Fruit fly (Drosophila melanogaster) whole organism, embryonic: Measurements from ENCODE around the gene CG42342.

Experiments
- BEAF-32 ChIP-seq: fragments of 200-800 bp; sonication (Bioruptor generic); optimal IDR thresholded peaks from 3 replicates; lab custom pipeline; 2017; ENCODE audit warnings: missing biosample characterization, missing genetic modification characterization, mild to moderate bottlenecking, moderate library complexity, missing genetic modification reagents
- CG11695 ChIP-seq: fragments of 200-800 bp; sonication (Bioruptor generic); IDR thresholded peaks from 3 replicates; pipeline ENCODE4 v1.3.6; 2022; ENCODE audit warnings: missing biosample characterization, missing genetic modification characterization
- CG12769 ChIP-seq: fragments of 200-800 bp; sonication (Bioruptor generic); optimal IDR thresholded peaks from 2 replicates; lab custom pipeline; 2019; ENCODE audit warnings: missing biosample characterization, mild to moderate bottlenecking, missing genetic modification characterization, moderate library complexity
- CG14710 ChIP-seq: fragments of 200-800 bp; sonication (Bioruptor generic); optimal IDR thresholded peaks from 3 replicates; lab custom pipeline; 2019; ENCODE audit warnings: missing biosample characterization, mild to moderate bottlenecking, missing genetic modification characterization, moderate library complexity
- CG16863 ChIP-seq: fragments of 200-800 bp; sonication (Bioruptor generic); optimal IDR thresholded peaks from 3 replicates; lab custom pipeline; 2016; ENCODE audit warnings: missing biosample characterization, missing genetic modification characterization
- CG17186 ChIP-seq: fragments of 200-800 bp; sonication (Bioruptor generic); optimal IDR thresholded peaks from 3 replicates; lab custom pipeline; 2017; ENCODE audit warnings: missing biosample characterization, missing genetic modification reagents, missing genetic modification characterization
- CG17829 ChIP-seq: fragments of 200-800 bp; optimal IDR thresholded peaks from 2 replicates; lab custom pipeline; 2019; ENCODE audit warnings: missing biosample characterization, mild to moderate bottlenecking, missing genetic modification characterization, moderate library complexity
- CG18599 ChIP-seq: fragments of 200-800 bp; sonication (Bioruptor generic); optimal IDR thresholded peaks from 3 replicates; lab custom pipeline; 2017; ENCODE audit warnings: missing biosample characterization, missing genetic modification characterization, mild to moderate bottlenecking, moderate library complexity, missing genetic modification reagents
- CG18619 ChIP-seq: fragments of 200-800 bp; sonication (Bioruptor generic); optimal IDR thresholded peaks from 3 replicates; lab custom pipeline; 2017; ENCODE audit warnings: missing biosample characterization, mild to moderate bottlenecking, missing genetic modification characterization
- CG2202 ChIP-seq: fragments of 200-800 bp; sonication (Bioruptor generic); optimal IDR thresholded peaks from 2 replicates; lab custom pipeline; 2018; ENCODE audit warnings: missing biosample characterization, mild to moderate bottlenecking, missing genetic modification characterization
- CG2875 ChIP-seq: fragments of 200-800 bp; sonication (Bioruptor generic); optimal IDR thresholded peaks from 2 replicates; lab custom pipeline; 2017; ENCODE audit warnings: missing biosample characterization, mild to moderate bottlenecking, missing genetic modification characterization, missing genetic modification reagents
- CG31388 ChIP-seq: fragments of 200-800 bp; sonication (Bioruptor generic); optimal IDR thresholded peaks from 2 replicates; lab custom pipeline; 2016; ENCODE audit warnings: missing biosample characterization, missing genetic modification characterization
- CG31441 ChIP-seq: fragments of 200-800 bp; sonication (Bioruptor generic); IDR thresholded peaks from 2 replicates; pipeline ENCODE4 v1.3.6; 2022; ENCODE audit warnings: missing biosample characterization, missing genetic modification characterization
- CG33213 ChIP-seq: fragments of 200-800 bp; sonication (Bioruptor generic); optimal IDR thresholded peaks from 3 replicates; lab custom pipeline; 2016; ENCODE audit warnings: missing biosample characterization, missing genetic modification characterization
- CG9797 ChIP-seq: fragments of 200-800 bp; sonication (Bioruptor generic); optimal IDR thresholded peaks from 3 replicates; lab custom pipeline; 2018; ENCODE audit warnings: missing biosample characterization, mild to moderate bottlenecking, missing genetic modification characterization
- CkIIα-i1 ChIP-seq: fragments of 200-800 bp; sonication (Bioruptor generic); IDR thresholded peaks from 2 replicates; pipeline ENCODE4 v1.3.6; 2022; ENCODE audit warnings: missing biosample characterization, missing genetic modification characterization
- CoRest ChIP-seq: fragments of 200-800 bp; sonication (Bioruptor generic); optimal IDR thresholded peaks from 3 replicates; lab custom pipeline; 2018; ENCODE audit warnings: missing biosample characterization, mild to moderate bottlenecking, missing genetic modification characterization, moderate library complexity
- D ChIP-seq, 2 experiments: fragments of 200-800 bp in 1 of 2; fragments of >200 bp in 1 of 2; sonication (Bioruptor generic) in 1 of 2; optimal IDR thresholded peaks; 2 replicates in 1 of 2; 3 replicates in 1 of 2; lab custom pipeline; 2017; ENCODE audit warnings: mild to moderate bottlenecking in 1 of 2, missing biosample characterization in 1 of 2, missing genetic modification characterization in 1 of 2, missing genetic modification reagents in 1 of 2
- MESR4 ChIP-seq: fragments of 200-800 bp; sonication (Bioruptor generic); optimal IDR thresholded peaks from 2 replicates; lab custom pipeline; 2018; ENCODE audit warnings: missing biosample characterization, mild to moderate bottlenecking, missing genetic modification characterization, moderate library complexity
- Nf-YB ChIP-seq: fragments of 200-800 bp; sonication (Bioruptor generic); optimal IDR thresholded peaks from 3 replicates; lab custom pipeline; 2019; ENCODE audit warnings: missing biosample characterization, mild to moderate bottlenecking, missing genetic modification characterization, moderate library complexity
- TFAM ChIP-seq: fragments of 200-800 bp; sonication (Bioruptor generic); optimal IDR thresholded peaks from 2 replicates; lab custom pipeline; 2017; ENCODE audit warnings: missing biosample characterization, missing genetic modification characterization, inconsistent platforms
- Taf1 ChIP-seq: fragments of 200-800 bp; sonication (Bioruptor generic); IDR thresholded peaks from 2 replicates; pipeline ENCODE4 v1.3.6; 2022; ENCODE audit warnings: missing biosample characterization, missing genetic modification characterization
- YL-1 ChIP-seq: fragments of 200-800 bp; sonication (Bioruptor generic); optimal IDR thresholded peaks from 3 replicates; lab custom pipeline; 2017; ENCODE audit warnings: missing biosample characterization, mild to moderate bottlenecking, missing genetic modification characterization
- ap ChIP-seq: fragments of 200-800 bp; sonication (Bioruptor generic); IDR thresholded peaks from 2 replicates; pipeline ENCODE4 v1.3.6; 2022; ENCODE audit warnings: missing biosample characterization, missing genetic modification characterization
- ash1 ChIP-seq: fragments of 200-800 bp; sonication (Bioruptor generic); optimal IDR thresholded peaks from 2 replicates; lab custom pipeline; 2018; ENCODE audit warnings: missing biosample characterization, mild to moderate bottlenecking, missing genetic modification characterization
- ato ChIP-seq: fragments of 200-800 bp; sonication (Bioruptor generic); IDR thresholded peaks from 2 replicates; pipeline ENCODE4 v1.3.6; 2022; ENCODE audit warnings: missing biosample characterization, missing genetic modification characterization; ENCODE audit not compliant: partially characterized antibody
- bab2 ChIP-seq: fragments of 200-800 bp; sonication (Bioruptor generic); optimal IDR thresholded peaks from 2 replicates; lab custom pipeline; 2016; ENCODE audit warnings: missing biosample characterization, missing genetic modification characterization
- bbx ChIP-seq: fragments of 200-800 bp; sonication (Bioruptor generic); IDR thresholded peaks from 2 replicates; pipeline ENCODE4 v1.3.6; 2022; ENCODE audit warnings: missing biosample characterization, missing genetic modification characterization; ENCODE audit not compliant: partially characterized antibody
- da ChIP-seq: fragments of 200-800 bp; sonication (Bioruptor generic); optimal IDR thresholded peaks from 2 replicates; lab custom pipeline; 2016; ENCODE audit warnings: missing biosample characterization, missing genetic modification characterization
- danr ChIP-seq: fragments of 200-800 bp; sonication (Bioruptor generic); IDR thresholded peaks from 2 replicates; pipeline ENCODE4 v1.3.6; 2022; ENCODE audit warnings: missing biosample characterization, missing genetic modification characterization
- dmrt11E ChIP-seq: fragments of 200-800 bp; sonication (Bioruptor generic); optimal IDR thresholded peaks from 3 replicates; lab custom pipeline; 2018; ENCODE audit warnings: missing biosample characterization, mild to moderate bottlenecking, missing genetic modification characterization, moderate library complexity
- exex ChIP-seq: fragments of 200-800 bp; sonication (Bioruptor generic); optimal IDR thresholded peaks from 4 replicates; lab custom pipeline; 2018; ENCODE audit warnings: missing biosample characterization, mild to moderate bottlenecking, missing genetic modification characterization, moderate library complexity
- hb ChIP-seq: fragments of 200-800 bp; sonication (Bioruptor generic); IDR thresholded peaks from 3 replicates; pipeline ENCODE4 v1.3.6; 2022; ENCODE audit warnings: missing biosample characterization, missing genetic modification characterization; ENCODE audit not compliant: partially characterized antibody
- insv ChIP-seq, 2 experiments: fragments of 200-800 bp; sonication (Bioruptor generic); optimal IDR thresholded peaks; 3 replicates each; lab custom pipeline; 2016 to 2018; ENCODE audit warnings: missing biosample characterization in 2 of 2, missing genetic modification characterization in 2 of 2
- inv ChIP-seq: fragments of 200-800 bp; sonication (Bioruptor generic); IDR thresholded peaks from 2 replicates; pipeline ENCODE4 v1.3.6; 2022; ENCODE audit warnings: missing biosample characterization, missing genetic modification characterization; ENCODE audit not compliant: partially characterized antibody
- lab ChIP-seq: fragments of 200-800 bp; sonication (Bioruptor generic); optimal IDR thresholded peaks from 3 replicates; lab custom pipeline; 2017; ENCODE audit warnings: missing biosample characterization, missing genetic modification characterization, mild to moderate bottlenecking, moderate library complexity, missing genetic modification reagents
- nmo ChIP-seq: fragments of 200-800 bp; sonication (Bioruptor generic); optimal IDR thresholded peaks from 2 replicates; lab custom pipeline; 2018; ENCODE audit warnings: missing biosample characterization, mild to moderate bottlenecking, missing genetic modification characterization, moderate library complexity
- nom ChIP-seq: fragments of 200-800 bp; sonication (Bioruptor generic); optimal IDR thresholded peaks from 2 replicates; lab custom pipeline; 2017; ENCODE audit warnings: missing biosample characterization, missing genetic modification characterization, mild to moderate bottlenecking, moderate library complexity, missing genetic modification reagents
- odd ChIP-seq: fragments of 200-800 bp; sonication (Bioruptor generic); optimal IDR thresholded peaks from 2 replicates; lab custom pipeline; 2017; ENCODE audit warnings: missing biosample characterization, mild to moderate bottlenecking, missing genetic modification characterization
- peb ChIP-seq: fragments of 200-800 bp; sonication (Bioruptor generic); IDR thresholded peaks from 2 replicates; pipeline ENCODE4 v1.3.6; 2022; ENCODE audit warnings: missing biosample characterization, missing genetic modification characterization
- pum ChIP-seq: fragments of 200-800 bp; sonication (Bioruptor generic); optimal IDR thresholded peaks from 2 replicates; lab custom pipeline; 2016; ENCODE audit warnings: missing biosample characterization, missing genetic modification characterization
- repo ChIP-seq: fragments of 200-800 bp; sonication (Bioruptor generic); optimal IDR thresholded peaks from 2 replicates; lab custom pipeline; 2016; ENCODE audit warnings: missing biosample characterization, missing genetic modification characterization
- sens ChIP-seq: fragments of 200-800 bp; sonication (Bioruptor generic); peaks from one replicate; lab custom pipeline; 2016; ENCODE audit warnings: missing biosample characterization, missing genetic modification characterization
- sr ChIP-seq: fragments of 200-800 bp; sonication (Bioruptor generic); IDR thresholded peaks from 3 replicates; pipeline ENCODE4 v1.3.6; 2022; ENCODE audit warnings: missing biosample characterization, missing genetic modification characterization
- stc ChIP-seq: fragments of 200-800 bp; sonication (Bioruptor generic); IDR thresholded peaks from 2 replicates; pipeline ENCODE4 v1.3.6; 2022; ENCODE audit warnings: missing biosample characterization, missing genetic modification characterization
- stwl ChIP-seq: fragments of 200-800 bp; sonication (Bioruptor generic); optimal IDR thresholded peaks from 3 replicates; lab custom pipeline; 2018; ENCODE audit warnings: missing biosample characterization, mild to moderate bottlenecking, missing genetic modification characterization, moderate library complexity
- vvl ChIP-seq: fragments of 200-800 bp; sonication (Bioruptor generic); IDR thresholded peaks from 2 replicates; pipeline ENCODE4 v1.3.6; 2022; ENCODE audit warnings: missing biosample characterization, missing genetic modification characterization

Gene CG42342

dm6 chr3R:16571215-16571614, 68.6 kb downstream of the CG42342 start, which contains the start of gene CG14891:
TSS of gene CG14891 (plus strand) at chr3R:16571515.
- no peak for TF ChIP-seq stc
- peak; percentile 11 for TF ChIP-seq sens (GFP tag; lab: Kevin White, UChicago)
- TF ChIP-seq danr (GFP tag; lab: Robert Waterston, UW), result no peak

- no peak for TF ChIP-seq CG11695 (GFP tag; lab: Robert Waterston, UW)
- peak; percentile 87 for TF ChIP-seq CG14710 (tag; lab: Kevin White, UChicago)
- no peak for TF ChIP-seq CG2875 (GFP tag; lab: Kevin White, UChicago)
- TF ChIP-seq odd, result no peak
- no peak for TF ChIP-seq Taf1 (GFP tag; lab: Robert Waterston, UW)
- peak; percentile 89 for TF ChIP-seq stwl (tag; lab: Kevin White, UChicago)
- no peak for TF ChIP-seq repo (GFP tag; lab: Kevin White, UChicago)
- no peak for TF ChIP-seq CG17829 (tag; lab: Kevin White, UChicago)
- peak; percentile 64 for TF ChIP-seq CoRest (tag; lab: Kevin White, UChicago)
- TF ChIP-seq peb (GFP tag; lab: Robert Waterston, UW), result no peak
- no peak for TF ChIP-seq CG12769
- TF ChIP-seq CG31441 (GFP tag; lab: Robert Waterston, UW), result peak; percentile 50; the same call in 1 of the 2 replicates
- no peak for TF ChIP-seq da (GFP tag; lab: Kevin White, UChicago)
- TF ChIP-seq sr, result no peak
- TF ChIP-seq lab (GFP tag; lab: Kevin White, UChicago), result no peak
- no peak for TF ChIP-seq YL-1
- no peak for TF ChIP-seq CG31388 (GFP tag; lab: Kevin White, UChicago)
- peak in 1 of 2 experiments; percentile 40 for TF ChIP-seq insv (GFP tag; optimal IDR thresholded peaks at IDR 0.05; lab: Kevin White, UChicago)
- TF ChIP-seq CG16863, result no peak
- TF ChIP-seq CG18599 (GFP tag; lab: Kevin White, UChicago), result no peak
- TF ChIP-seq dmrt11E (tag; lab: Kevin White, UChicago), result peak; percentile 37
- no peak for TF ChIP-seq hb
- TF ChIP-seq CG9797 (GFP tag; lab: Kevin White, UChicago), result peak; percentile 15
- TF ChIP-seq CG17186 (GFP tag; lab: Kevin White, UChicago), result peak; percentile 11
- no peak; the same call in 1 of the 2 replicates for TF ChIP-seq ato (GFP tag; lab: Robert Waterston, UW)
- TF ChIP-seq inv, result peak; percentile 53
- no peak for TF ChIP-seq ap
- peak; percentile 74 for TF ChIP-seq nmo (GFP tag; lab: Kevin White, UChicago)
- TF ChIP-seq nom, result no peak
- peak; percentile 51 for TF ChIP-seq bbx (GFP tag; lab: Robert Waterston, UW)
- TF ChIP-seq CG18619, result peak; percentile 3
- TF ChIP-seq exex (tag; lab: Kevin White, UChicago), result no peak
- no peak for TF ChIP-seq Nf-YB
- no peak for TF ChIP-seq TFAM (GFP tag; lab: Kevin White, UChicago)
- TF ChIP-seq ash1 (GFP tag; lab: Kevin White, UChicago), result no peak
- no peak for TF ChIP-seq CkIIα-i1 (GFP tag; lab: Robert Waterston, UW)
- peak; percentile 38 for TF ChIP-seq MESR4 (GFP tag; lab: Kevin White, UChicago)
- no peak for TF ChIP-seq CG2202 (tag; lab: Kevin White, UChicago)
- TF ChIP-seq BEAF-32 (GFP tag; lab: Kevin White, UChicago), result peak; percentile 85
- no peak for TF ChIP-seq D (optimal IDR thresholded peaks at IDR 0.05; lab: Kevin White, UChicago)
- no peak for TF ChIP-seq D (GFP tag; optimal IDR thresholded peaks at IDR 0.05; lab: Kevin White, UChicago)
- no peak; the same call in 1 of the 2 replicates for TF ChIP-seq vvl (GFP tag; lab: Robert Waterston, UW)
- TF ChIP-seq bab2 (GFP tag; lab: Kevin White, UChicago), result no peak
- no peak for TF ChIP-seq pum (GFP tag; lab: Kevin White, UChicago)
- TF ChIP-seq CG33213 (GFP tag; lab: Kevin White, UChicago), result peak; percentile 30
These were observed 71.0 kb downstream of the CG42342 start, which contains the start of gene CG14903 for dm6 chr3R:16573483-16574145. TSS of gene CG14903 (minus strand) at chr3R:16573752.
